Worm (Caenorhabditis elegans): ENCODE measurements around the gene str-61.

ce11 chrV:16646372-16646771 is 24.7 kb downstream of the str-61 start, which contains the start of gene W06G6.9:
- no peak for TF ChIP-seq unc-62 (GFP tag; optimal IDR thresholded peaks at IDR 0.05)
- no peak for TF ChIP-seq unc-98 (GFP tag; IDR thresholded peaks at IDR 0.05)
- TF ChIP-seq blmp-1 (tag; optimal IDR thresholded peaks at IDR 0.05), result no peak

Measured in whole organism, L1 larva.